Worm (Caenorhabditis elegans): ENCODE measurements around the gene ptr-18.

ptr-18 gene

DNA sequence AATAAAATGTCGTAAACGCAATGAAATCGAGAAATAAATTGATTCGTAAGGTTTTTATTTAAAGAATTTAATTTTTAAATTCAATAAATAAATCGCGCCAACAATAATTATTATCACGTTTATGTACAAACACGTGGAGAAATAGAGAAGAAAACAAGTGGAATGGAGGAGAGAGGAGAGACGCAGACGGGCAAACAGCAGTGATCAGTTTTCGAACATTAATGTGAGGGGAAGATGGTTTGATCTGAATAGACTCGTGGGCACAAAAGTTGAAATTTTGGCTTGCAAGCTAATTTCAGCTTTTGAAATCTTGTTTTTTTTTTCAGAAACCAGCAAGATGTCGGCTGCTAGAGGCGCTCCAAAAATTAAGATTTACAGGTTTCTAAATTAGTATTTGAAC, 30.9 kb downstream of the ptr-18 start, which contains the start of gene hphd-1 (continued):
- TF ChIP-seq nhr-11 (tag; optimal IDR thresholded peaks at IDR 0.05) (no peak), dpl-1 (GFP tag; optimal IDR thresholded peaks at IDR 0.05) (peak; percentile 35), hlh-30 (tag; optimal IDR thresholded peaks at IDR 0.05; ENCODE audit: insufficient read depth) (peak; percentile 93), lin-39 (tag; optimal IDR thresholded peaks at IDR 0.05) (no peak), nhr-102 (tag; optimal IDR thresholded peaks at IDR 0.05) (peak; percentile 48), unc-62 (GFP tag; optimal IDR thresholded peaks at IDR 0.05 in 1 of 2) (no peak), unc-62 (tag; optimal IDR thresholded peaks at IDR 0.05) (no peak), mes-2 (tag; optimal IDR thresholded peaks at IDR 0.05; ENCODE audit: poor library complexity, severe bottlenecking) (peak; percentile 62), hif-1 (tag; optimal IDR thresholded peaks at IDR 0.05) (peak in 1 of 2 experiments; percentile 68), T26A8.4 (GFP tag; IDR thresholded peaks at IDR 0.05) (peak; percentile 13; the same call in 1 of the 2 replicates), mdt-29 (GFP tag; IDR thresholded peaks at IDR 0.05) (no peak), lin-1 (GFP tag; IDR thresholded peaks at IDR 0.05) (peak; percentile 46; the same call in 1 of the 2 replicates), saeg-2 (GFP tag; IDR thresholded peaks at IDR 0.05) (no peak), nhr-48 (tag; optimal IDR thresholded peaks at IDR 0.05) (peak; percentile 37)

ce11 chrII:12997413-12997812, 32.1 kb downstream of the ptr-18 start, which contains the start of gene Y38F1A.7:
Gene Y38F1A.7 (minus strand): TSS chrII:12997804.
- TF ChIP-seq unc-62 (GFP tag; optimal IDR thresholded peaks at IDR 0.05 in 1 of 2) (peak in 1 of 2 experiments; percentile 92), unc-62 (tag; optimal IDR thresholded peaks at IDR 0.05) (no peak), lin-29 (GFP tag; IDR thresholded peaks at IDR 0.05) (no peak), ztf-7 (tag; optimal IDR thresholded peaks at IDR 0.05) (no peak), madf-5 (GFP tag; IDR thresholded peaks at IDR 0.05) (no peak)

- TF ChIP-seq duxl-1 (tag; optimal IDR thresholded peaks at IDR 0.05; ENCODE audit: poor library complexity): no peak
These were observed 35.4 kb downstream of the ptr-18 start, which contains the start of gene Y38F1A.8 for ce11 chrII:13000753-13001152. Gene Y38F1A.8 (minus strand): TSS chrII:13000853.

DNA sequence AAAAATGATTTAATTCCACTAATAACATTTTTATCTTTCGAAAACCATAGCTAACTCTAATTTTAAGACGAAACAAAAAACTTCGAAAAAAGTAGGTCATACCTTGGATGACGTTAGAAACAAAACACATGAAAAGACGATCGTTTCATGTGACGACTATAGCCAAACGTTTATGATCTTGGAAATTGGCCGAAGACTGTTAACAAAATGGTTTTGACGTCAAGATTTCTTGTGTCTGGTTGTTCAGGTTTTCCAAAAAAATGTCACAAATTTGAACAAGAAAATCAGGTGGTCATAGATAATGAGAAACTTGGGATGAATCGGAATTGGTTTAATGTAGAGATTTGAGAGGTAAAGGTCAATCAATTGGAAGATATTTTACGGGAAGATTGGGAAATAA, 37.9 kb downstream of the ptr-18 start:
- TF ChIP-seq mep-1 (tag; optimal IDR thresholded peaks at IDR 0.05) (no peak), dpl-1 (GFP tag; optimal IDR thresholded peaks at IDR 0.05) (no peak), F26F4.8 (GFP tag; conservative IDR thresholded peaks at IDR 0.05) (no peak), hlh-30 (tag; optimal IDR thresholded peaks at IDR 0.05; ENCODE audit: insufficient read depth) (peak; percentile 60), nhr-6 (tag; optimal IDR thresholded peaks at IDR 0.05) (no peak)

DNA sequence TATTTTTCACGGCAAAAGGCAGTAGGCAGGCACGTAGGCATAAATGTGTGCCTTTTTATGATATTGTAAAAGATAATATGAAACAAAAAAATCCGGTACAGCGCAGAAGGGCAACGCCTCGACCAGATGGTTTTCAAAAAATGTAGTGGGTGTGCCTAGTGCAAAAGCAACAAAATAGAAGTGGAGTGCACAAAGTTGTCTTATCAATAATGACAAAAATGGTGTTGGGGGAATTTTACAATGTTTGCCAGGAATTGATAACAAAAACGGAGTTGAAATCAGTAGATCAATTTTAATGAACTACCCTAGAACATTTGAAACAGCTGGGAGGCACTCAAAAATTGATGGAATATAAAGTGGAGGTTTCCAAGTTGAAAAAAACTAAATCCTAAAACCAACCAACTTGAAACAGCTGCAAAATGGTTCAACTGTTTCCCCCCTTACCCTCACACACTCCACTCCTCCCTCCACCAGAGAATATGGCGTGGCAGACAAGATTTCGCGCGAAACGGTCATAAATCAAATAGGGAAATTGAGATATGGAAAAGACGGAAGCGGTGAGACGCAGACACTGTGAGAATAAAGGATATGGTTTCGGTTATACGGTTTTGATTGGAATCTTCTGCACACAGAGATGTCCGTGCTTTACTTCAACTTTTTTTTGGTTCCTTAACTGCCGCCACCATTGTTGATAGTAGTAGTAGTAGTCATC, 39.0 kb downstream of the ptr-18 start:
- TF ChIP-seq daf-16 (GFP tag; optimal IDR thresholded peaks at IDR 0.05) (no peak), daf-16 (tag; optimal IDR thresholded peaks at IDR 0.05) (peak; percentile 68), mxl-3 (GFP tag; optimal IDR thresholded peaks at IDR 0.05) (peak; percentile 10), dmd-8 (GFP tag; IDR thresholded peaks at IDR 0.05) (no peak), tra-1 (GFP tag; IDR thresholded peaks at IDR 0.05) (0 out of 2 replicates have a peak, but pooled peaks have one; percentile 7), nhr-42 (GFP tag; IDR thresholded peaks at IDR 0.05) (no peak), dve-1 (tag; optimal IDR thresholded peaks at IDR 0.05; ENCODE audit: insufficient read depth) (peak; percentile 51), unc-62 (GFP tag; optimal IDR thresholded peaks at IDR 0.05 in 1 of 2) (peak in 1 of 2 experiments; percentile 97), unc-62 (tag; optimal IDR thresholded peaks at IDR 0.05) (no peak), lim-7 (GFP tag; IDR thresholded peaks at IDR 0.05) (no peak), hlh-11 (tag; optimal IDR thresholded peaks at IDR 0.05) (peak; percentile 63), nhr-48 (tag; optimal IDR thresholded peaks at IDR 0.05) (peak; percentile 55), dmd-6 (GFP tag; IDR thresholded peaks at IDR 0.05) (peak; percentile 63), rbr-2 (tag; optimal IDR thresholded peaks at IDR 0.05) (no peak), pqm-1 (tag; optimal IDR thresholded peaks at IDR 0.05) (peak; percentile 64), cey-2 (tag; optimal IDR thresholded peaks at IDR 0.05; ENCODE audit: borderline replicate concordance, insufficient read depth) (no peak), nhr-28 (tag; optimal IDR thresholded peaks at IDR 0.05) (peak; percentile 97), Y75B8A.6 (GFP tag; IDR thresholded peaks at IDR 0.05) (no peak), aha-1 (tag) (peak; percentile 88), ztf-11 (tag; optimal IDR thresholded peaks at IDR 0.05) (no peak)
